Worm (Caenorhabditis elegans) whole organism, late embryonic: ENCODE measurements around the gene fax-1.

Experiments
- fkh-10 ChIP-seq: fragments of 150-350 bp; optimal IDR thresholded peaks from 2 replicates; lab custom pipeline; 2014; ENCODE audit warnings: missing biosample characterization, missing genetic modification reagents, missing genetic modification characterization
- madf-2 ChIP-seq: sonication (generic microtip); optimal IDR thresholded peaks from 2 replicates; lab custom pipeline; 2017; ENCODE audit warnings: missing genetic modification characterization, missing compliant biosample characterization
- nhr-11 ChIP-seq: fragments of 150-350 bp; optimal IDR thresholded peaks from 2 replicates; lab custom pipeline; 2014; ENCODE audit warnings: missing biosample characterization, missing genetic modification characterization
- tbx-2 ChIP-seq: sonication (generic microtip); optimal IDR thresholded peaks from 2 replicates; lab custom pipeline; 2016; ENCODE audit warnings: missing genetic modification characterization, missing compliant biosample characterization

- TF ChIP-seq fkh-10 (no peak), madf-2 (tag; lab: Kevin White, UChicago) (no peak), tbx-2 (tag; lab: Kevin White, UChicago) (no peak), nhr-11 (no peak)
These were observed 35.1 kb downstream of the fax-1 start, which contains the start of gene syx-6 for ce11 chrX:3163972-3164575.
